Fruit fly (Drosophila melanogaster): Measurements from ENCODE around the gene CG43999.

CG43999 gene

dm6 chr3R:23919366-23919765 is 9.4 kb downstream of the CG43999 start (continued):
- peak; percentile 25 for TF ChIP-seq CG8632 (GFP tag; optimal IDR thresholded peaks at IDR 0.05)
- peak; percentile 38 for TF ChIP-seq net (GFP tag; optimal IDR thresholded peaks at IDR 0.05)
- TF ChIP-seq Eip78C (GFP tag), result peak; percentile 49
- no peak for TF ChIP-seq acj6 (GFP tag; optimal IDR thresholded peaks at IDR 0.05)
- TF ChIP-seq esn (GFP tag; optimal IDR thresholded peaks at IDR 0.05), result no peak
- no peak for TF ChIP-seq CG8319 (GFP tag; optimal IDR thresholded peaks at IDR 0.05)
- no peak for TF ChIP-seq CG11294 (GFP tag; IDR thresholded peaks at IDR 0.05)
- no peak for TF ChIP-seq salr (GFP tag; optimal IDR thresholded peaks at IDR 0.05)
- TF ChIP-seq CG7368 (GFP tag; optimal IDR thresholded peaks at IDR 0.05), result peak; percentile 12
- no peak for TF ChIP-seq Sox15 (GFP tag; optimal IDR thresholded peaks at IDR 0.05)
- no peak for TF ChIP-seq CG3032 (tag; optimal IDR thresholded peaks at IDR 0.05)
- no peak for TF ChIP-seq CG9139 (GFP tag; optimal IDR thresholded peaks at IDR 0.05)
- TF ChIP-seq dac (GFP tag; optimal IDR thresholded peaks at IDR 0.05), result no peak
- TF ChIP-seq cyc (GFP tag; optimal IDR thresholded peaks at IDR 0.05), result no peak
- TF ChIP-seq Blimp-1 (GFP tag; optimal IDR thresholded peaks at IDR 0.05), result no peak
- TF ChIP-seq Hr38 (GFP tag; optimal IDR thresholded peaks at IDR 0.05), result no peak

DNA sequence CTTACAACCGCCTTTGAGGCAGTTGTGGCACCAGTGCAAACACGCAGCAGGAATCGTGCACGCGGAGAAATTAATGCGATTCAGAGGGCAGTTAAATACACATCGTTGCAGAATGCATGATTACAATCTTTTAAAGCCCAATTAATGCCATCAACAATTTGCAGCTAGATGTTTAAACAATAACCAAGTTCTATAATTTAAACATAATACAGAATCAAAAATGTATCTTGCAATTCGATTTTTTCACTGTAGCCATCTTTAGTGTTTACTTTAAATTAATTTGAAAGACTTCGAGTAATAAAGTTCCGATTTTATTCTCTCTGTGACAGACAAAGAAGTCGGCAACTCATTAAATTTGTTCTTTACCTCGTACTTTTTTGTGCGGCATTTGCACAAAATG is 12.8 kb downstream of the CG43999 start:
- TF ChIP-seq CG6808 (GFP tag; optimal IDR thresholded peaks at IDR 0.05) (peak; percentile 89), ss (GFP tag; optimal IDR thresholded peaks at IDR 0.05) (peak; percentile 86 to 92), fkh (GFP tag; optimal IDR thresholded peaks at IDR 0.05) (no peak), eg (GFP tag; IDR thresholded peaks at IDR 0.05) (peak; percentile 50; the same call in 2 of the 3 replicates), CG8119 (GFP tag; IDR thresholded peaks at IDR 0.05) (peak; percentile 76), spab (GFP tag; optimal IDR thresholded peaks at IDR 0.05) (peak; percentile 88), CG8319 (GFP tag; optimal IDR thresholded peaks at IDR 0.05) (peak; percentile 80), pdm3 (GFP tag; optimal IDR thresholded peaks at IDR 0.05) (peak; percentile 88), net (GFP tag; optimal IDR thresholded peaks at IDR 0.05) (peak; percentile 85), CG11902 (GFP tag; optimal IDR thresholded peaks at IDR 0.05) (peak; percentile 77), salr (GFP tag; optimal IDR thresholded peaks at IDR 0.05) (peak; percentile 78 to 83), CG11294 (GFP tag; IDR thresholded peaks at IDR 0.05) (no peak), esn (GFP tag; optimal IDR thresholded peaks at IDR 0.05) (peak; percentile 90), Blimp-1 (GFP tag; optimal IDR thresholded peaks at IDR 0.05) (peak; percentile 55), Smox (GFP tag; optimal IDR thresholded peaks at IDR 0.05) (peak; percentile 86), CG8632 (GFP tag; optimal IDR thresholded peaks at IDR 0.05) (peak; percentile 82), CG15336 (GFP tag; IDR thresholded peaks at IDR 0.05) (peak; percentile 67), CG10669 (GFP tag; optimal IDR thresholded peaks at IDR 0.05) (peak; percentile 93), achi (GFP tag; optimal IDR thresholded peaks at IDR 0.05) (peak; percentile 84), Sox14 (GFP tag; optimal IDR thresholded peaks at IDR 0.05) (peak; percentile 90), OdsH (GFP tag; optimal IDR thresholded peaks at IDR 0.05) (peak; percentile 87), Gug (GFP tag; IDR thresholded peaks at IDR 0.05) (no peak), CG31627 (GFP tag; optimal IDR thresholded peaks at IDR 0.05) (peak; percentile 87), Met (GFP tag; optimal IDR thresholded peaks at IDR 0.05) (peak; percentile 93), vri (GFP tag; optimal IDR thresholded peaks at IDR 0.05) (peak; percentile 71), lz (GFP tag; optimal IDR thresholded peaks at IDR 0.05) (peak; percentile 90), acj6 (GFP tag; optimal IDR thresholded peaks at IDR 0.05) (peak; percentile 92), dac (GFP tag; optimal IDR thresholded peaks at IDR 0.05) (peak; percentile 36), svp (GFP tag) (peak; percentile 94), CG6792 (GFP tag; optimal IDR thresholded peaks at IDR 0.05) (peak; percentile 90), Eip93F (GFP tag; optimal IDR thresholded peaks at IDR 0.05) (peak; percentile 44), dsx (GFP tag; optimal IDR thresholded peaks at IDR 0.05; ENCODE audit: poor library complexity, severe bottlenecking) (peak; percentile 85), CG9139 (GFP tag; optimal IDR thresholded peaks at IDR 0.05) (peak; percentile 70), CG1621 (tag; optimal IDR thresholded peaks at IDR 0.05) (peak; percentile 90), fd85E (GFP tag; optimal IDR thresholded peaks at IDR 0.05) (peak; percentile 47), CG6854 (GFP tag; optimal IDR thresholded peaks at IDR 0.05) (peak; percentile 50), Lpt (GFP tag; optimal IDR thresholded peaks at IDR 0.05) (peak; percentile 67), Sox102F (GFP tag; optimal IDR thresholded peaks at IDR 0.05) (peak; percentile 91), CG16779 (tag; optimal IDR thresholded peaks at IDR 0.05) (peak; percentile 69), Hr39 (GFP tag; optimal IDR thresholded peaks at IDR 0.05) (peak; percentile 89), CG6276 (GFP tag; optimal IDR thresholded peaks at IDR 0.05) (peak; percentile 27), CG3919 (GFP tag; optimal IDR thresholded peaks at IDR 0.05) (peak; percentile 90), CG7368 (GFP tag; optimal IDR thresholded peaks at IDR 0.05) (peak; percentile 81), Eip75B (GFP tag; optimal IDR thresholded peaks at IDR 0.05) (peak; percentile 90)
